Fruit fly (Drosophila melanogaster) whole organism: Measurements from ENCODE around the gene CG4020.

Experiments used
- Dll ChIP-seq: fragments of >200 bp; optimal IDR thresholded peaks from 2 replicates; lab custom pipeline; 2017
- EcR ChIP-seq, 2 experiments: fragments of >200 bp; optimal IDR thresholded peaks; 2 replicates each; lab custom pipeline; 2017; ENCODE audit warnings: missing biosample characterization in 2 of 2, missing genetic modification characterization in 2 of 2, missing genetic modification reagents in 2 of 2
- pan ChIP-seq: fragments of >200 bp; optimal IDR thresholded peaks from 2 replicates; lab custom pipeline; 2017
- psq ChIP-seq: fragments of >200 bp; optimal IDR thresholded peaks from 2 replicates; lab custom pipeline; 2017

- no peak for TF ChIP-seq pan (lab: Kevin White, UChicago)
- no peak for TF ChIP-seq psq (lab: Kevin White, UChicago)
- TF ChIP-seq EcR (GFP tag; optimal IDR thresholded peaks at IDR 0.05; lab: Kevin White, UChicago), result no peak
- no peak for TF ChIP-seq Dll (lab: Kevin White, UChicago)
Measured at dm6 chrX:5885521-5885920, 20.0 kb upstream of the CG4020 start.
